Fruit fly (Drosophila melanogaster) Kc167 (cell line): ENCODE measurements around the gene CG6244.

Experiments used
- Sin3A ChIP-seq: fragments of >200 bp; optimal IDR thresholded peaks from 2 replicates; lab custom pipeline; 2018; ENCODE audit warnings: missing external identifiers
- psq ChIP-seq: fragments of >200 bp; optimal IDR thresholded peaks from 2 replicates; lab custom pipeline; 2017; ENCODE audit warnings: missing external identifiers

DNA sequence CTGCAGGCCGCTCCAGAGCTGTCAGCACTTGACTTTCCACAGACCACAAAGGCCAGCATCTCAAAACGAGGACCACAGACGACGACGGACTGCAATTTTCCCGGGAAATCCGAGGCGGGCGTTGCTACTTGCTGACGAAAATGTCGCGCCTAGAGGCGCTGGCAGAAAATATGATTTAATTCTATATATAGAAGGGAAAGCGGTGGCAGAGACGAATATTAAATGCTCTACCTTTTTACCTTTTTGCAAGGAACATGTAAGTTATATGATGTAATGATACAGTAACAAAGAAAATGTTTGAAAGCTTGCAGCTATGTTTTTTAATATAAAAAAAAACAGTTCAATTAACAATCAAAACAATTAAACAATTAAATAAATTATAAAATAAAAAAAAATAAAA lies 47.7 kb upstream of the CG6244 start:
- no peak for TF ChIP-seq Sin3A (lab: Kevin White, UChicago)
- TF ChIP-seq psq (lab: Kevin White, UChicago) = no peak
